Fruit fly (Drosophila melanogaster) whole organism, prepupa: Measurements from ENCODE around the gene Wnk.
A peak's percentile ranks its signal among the peaks of the same experiment; 100 is the strongest.

Source experiments
- Blimp-1 ChIP-seq: fragments of 200-800 bp; sonication (Bioruptor generic); optimal IDR thresholded peaks from 3 replicates; lab custom pipeline; 2017; ENCODE audit warnings: missing biosample characterization, missing genetic modification characterization, mild to moderate bottlenecking, moderate library complexity, missing genetic modification reagents
- CG11294 ChIP-seq: fragments of 200-800 bp; sonication (Bioruptor generic); IDR thresholded peaks from 2 replicates; pipeline ENCODE4 v1.3.6; 2022; ENCODE audit warnings: missing biosample characterization, missing genetic modification characterization
- CG15336 ChIP-seq: fragments of 200-800 bp; sonication (Bioruptor generic); IDR thresholded peaks from 2 replicates; pipeline ENCODE4 v1.3.6; 2022; ENCODE audit warnings: missing biosample characterization, missing genetic modification characterization
- CG16779 ChIP-seq: fragments of 200-800 bp; sonication (Bioruptor generic); optimal IDR thresholded peaks from 3 replicates; lab custom pipeline; 2017; ENCODE audit warnings: missing biosample characterization, mild to moderate bottlenecking, missing genetic modification characterization
- Gug ChIP-seq: fragments of 200-800 bp; sonication (Bioruptor generic); IDR thresholded peaks from 2 replicates; pipeline ENCODE4 v1.3.6; 2022; ENCODE audit warnings: missing biosample characterization, missing genetic modification characterization
- Lpt ChIP-seq: fragments of 200-800 bp; sonication (Bioruptor generic); optimal IDR thresholded peaks from 3 replicates; lab custom pipeline; 2016; ENCODE audit warnings: missing biosample characterization, missing genetic modification characterization
- OdsH ChIP-seq: fragments of 200-800 bp; sonication (Bioruptor generic); optimal IDR thresholded peaks from 3 replicates; lab custom pipeline; 2016; ENCODE audit warnings: missing biosample characterization, missing genetic modification characterization
- acj6 ChIP-seq: fragments of 200-800 bp; sonication (Bioruptor generic); optimal IDR thresholded peaks from 3 replicates; lab custom pipeline; 2016; ENCODE audit warnings: missing biosample characterization, missing genetic modification characterization
- cyc ChIP-seq: fragments of 200-800 bp; sonication (Bioruptor generic); optimal IDR thresholded peaks from 3 replicates; lab custom pipeline; 2016; ENCODE audit warnings: missing biosample characterization, missing genetic modification characterization
- dac ChIP-seq: fragments of 200-800 bp; sonication (Bioruptor generic); optimal IDR thresholded peaks from 2 replicates; lab custom pipeline; 2017; ENCODE audit warnings: missing biosample characterization, mild to moderate bottlenecking, missing genetic modification characterization
- vri ChIP-seq: fragments of 200-800 bp; sonication (Bioruptor generic); optimal IDR thresholded peaks from 3 replicates; lab custom pipeline; 2016; ENCODE audit warnings: missing biosample characterization, mild to moderate bottlenecking, missing genetic modification characterization

DNA sequence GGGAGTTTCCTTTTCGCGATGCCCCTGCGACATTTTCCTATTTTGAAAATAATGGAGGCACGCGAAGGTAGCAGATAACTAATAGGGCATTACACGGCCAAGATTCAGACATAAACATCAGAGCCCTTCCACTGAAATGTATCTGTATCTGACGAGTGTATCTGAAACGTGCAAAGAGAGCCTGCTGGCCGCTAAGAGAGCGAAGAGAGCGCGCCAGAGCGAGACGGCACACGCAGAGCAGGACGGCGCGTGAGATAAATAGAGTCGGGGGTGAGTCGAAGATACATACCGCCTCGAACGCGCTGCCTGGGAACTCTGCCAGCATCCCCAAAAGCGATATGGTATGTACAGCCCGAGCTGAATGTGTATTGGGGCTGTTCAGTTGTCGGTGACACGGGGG is 30.0 kb upstream of the Wnk start:
- TF ChIP-seq acj6 (no peak), OdsH (GFP tag; lab: Kevin White, UChicago) (no peak), cyc (GFP tag; lab: Kevin White, UChicago) (no peak), Gug (no peak), CG11294 (GFP tag; lab: Robert Waterston, UW) (no peak), CG16779 (tag; lab: Kevin White, UChicago) (no peak), CG15336 (0 out of 2 replicates have a peak, but pooled peaks have one; percentile 25), dac (GFP tag; lab: Kevin White, UChicago) (no peak), Blimp-1 (no peak), vri (GFP tag; lab: Kevin White, UChicago) (no peak), Lpt (GFP tag; lab: Kevin White, UChicago) (no peak)
